Fruit fly (Drosophila melanogaster): Measurements from ENCODE around the gene Edc3.
A peak's percentile ranks its signal among the peaks of the same experiment; 100 is the strongest.

The Edc3 gene

dm6 chr3L:17513492-17513891, 16.2 kb downstream of the Edc3 start:
- no peak for TF ChIP-seq Mio (GFP tag; optimal IDR thresholded peaks at IDR 0.05)
- TF ChIP-seq Vsx2 (GFP tag; optimal IDR thresholded peaks at IDR 0.05; ENCODE audit: partially characterized antibody) = no peak
- no peak for TF ChIP-seq OdsH (GFP tag; optimal IDR thresholded peaks at IDR 0.05)
- TF ChIP-seq dl (GFP tag; optimal IDR thresholded peaks at IDR 0.05; ENCODE audit: insufficient read depth in 1 of 2, partially characterized antibody in 2 of 2) = no peak
- TF ChIP-seq brk (GFP tag; optimal IDR thresholded peaks at IDR 0.05) = no peak
- TF ChIP-seq rgr (GFP tag; optimal IDR thresholded peaks at IDR 0.05) = no peak

dm6 chr3L:17506830-17507229, 22.8 kb downstream of the Edc3 start:
- TF ChIP-seq Myc (optimal IDR thresholded peaks at IDR 0.05) (no peak), OdsH (GFP tag; optimal IDR thresholded peaks at IDR 0.05) (no peak), dsf (GFP tag; optimal IDR thresholded peaks at IDR 0.05; ENCODE audit: borderline replicate concordance) (no peak), Vsx2 (GFP tag; optimal IDR thresholded peaks at IDR 0.05; ENCODE audit: partially characterized antibody) (no peak), sv (GFP tag; optimal IDR thresholded peaks at IDR 0.05) (no peak), h (GFP tag; optimal IDR thresholded peaks at IDR 0.05) (peak; percentile 5), dmrt93B (GFP tag; optimal IDR thresholded peaks at IDR 0.05) (no peak), GATAd (GFP tag; optimal IDR thresholded peaks at IDR 0.05) (no peak), N (GFP tag; optimal IDR thresholded peaks at IDR 0.05) (no peak), foxo (GFP tag; optimal IDR thresholded peaks at IDR 0.05) (peak in 1 of 2 experiments; percentile 11), Mio (GFP tag; optimal IDR thresholded peaks at IDR 0.05) (no peak), rgr (GFP tag; optimal IDR thresholded peaks at IDR 0.05) (peak; percentile 38), Sp1 (GFP tag; optimal IDR thresholded peaks at IDR 0.05) (no peak), ey (GFP tag; optimal IDR thresholded peaks at IDR 0.05) (no peak), CG9705 (GFP tag; optimal IDR thresholded peaks at IDR 0.05) (no peak), HLH106 (tag; optimal IDR thresholded peaks at IDR 0.05) (peak; percentile 15)

- TF ChIP-seq psq (GFP tag; optimal IDR thresholded peaks at IDR 0.05) (peak; percentile 72), Sp1 (GFP tag; optimal IDR thresholded peaks at IDR 0.05) (peak; percentile 71), Mio (GFP tag; optimal IDR thresholded peaks at IDR 0.05) (no peak), rgr (GFP tag; optimal IDR thresholded peaks at IDR 0.05) (peak; percentile 67), fru (GFP tag; optimal IDR thresholded peaks at IDR 0.05) (peak; percentile 73), Rel (GFP tag; optimal IDR thresholded peaks at IDR 0.05) (no peak), Rel (tag; optimal IDR thresholded peaks at IDR 0.05) (peak; percentile 14), ey (GFP tag; optimal IDR thresholded peaks at IDR 0.05) (peak; percentile 77), Hr83 (GFP tag; optimal IDR thresholded peaks at IDR 0.05; ENCODE audit: poor library complexity, severe bottlenecking) (no peak), HLH106 (tag; optimal IDR thresholded peaks at IDR 0.05) (peak; percentile 69), N (GFP tag; optimal IDR thresholded peaks at IDR 0.05) (no peak), dmrt93B (GFP tag; optimal IDR thresholded peaks at IDR 0.05) (peak; percentile 31), br (GFP tag; optimal IDR thresholded peaks at IDR 0.05) (peak; percentile 54), OdsH (GFP tag; optimal IDR thresholded peaks at IDR 0.05) (peak; percentile 76), pan (optimal IDR thresholded peaks at IDR 0.05) (no peak), Hnf4 (GFP tag; optimal IDR thresholded peaks at IDR 0.05) (no peak), foxo (GFP tag; optimal IDR thresholded peaks at IDR 0.05) (peak in 1 of 2 experiments; percentile 81), h (GFP tag; optimal IDR thresholded peaks at IDR 0.05) (peak; percentile 79), dsf (GFP tag; optimal IDR thresholded peaks at IDR 0.05; ENCODE audit: borderline replicate concordance) (no peak), Dif (GFP tag; optimal IDR thresholded peaks at IDR 0.05; ENCODE audit: partially characterized antibody) (no peak)
Observed at dm6 chr3L:17506005-17506760, 23.5 kb downstream of the Edc3 start.

DNA sequence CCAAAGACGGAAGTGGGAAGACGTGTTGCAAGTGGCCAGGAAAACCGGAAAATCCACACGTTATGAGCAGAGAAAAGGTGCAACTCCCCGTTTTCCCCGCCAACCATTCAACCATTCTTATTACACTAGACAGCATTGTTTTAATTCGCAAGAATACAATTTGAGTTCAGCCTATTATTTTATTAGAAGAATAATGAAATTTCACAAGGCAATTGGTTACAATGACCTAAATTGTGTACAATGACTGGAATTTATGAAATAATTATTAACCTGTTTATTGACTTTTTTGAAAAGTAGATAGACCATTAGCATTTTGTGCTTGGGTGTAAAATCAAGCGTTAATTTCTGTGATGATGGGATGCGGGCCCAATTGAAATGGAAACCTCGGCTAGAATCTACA, 25.1 kb downstream of the Edc3 start:
- TF ChIP-seq Dif (GFP tag; optimal IDR thresholded peaks at IDR 0.05; ENCODE audit: partially characterized antibody) (no peak), tai (GFP tag; optimal IDR thresholded peaks at IDR 0.05) (no peak), Jra (GFP tag; optimal IDR thresholded peaks at IDR 0.05) (no peak), rgr (GFP tag; optimal IDR thresholded peaks at IDR 0.05) (no peak), lola (GFP tag; optimal IDR thresholded peaks at IDR 0.05) (no peak), Mio (GFP tag; optimal IDR thresholded peaks at IDR 0.05) (no peak), Dfd (GFP tag; optimal IDR thresholded peaks at IDR 0.05) (no peak), Vsx2 (GFP tag; optimal IDR thresholded peaks at IDR 0.05; ENCODE audit: partially characterized antibody) (no peak), Hr78 (GFP tag; optimal IDR thresholded peaks at IDR 0.05) (no peak), HLH106 (tag; optimal IDR thresholded peaks at IDR 0.05) (no peak), sage (GFP tag; optimal IDR thresholded peaks at IDR 0.05) (no peak), OdsH (GFP tag; optimal IDR thresholded peaks at IDR 0.05) (no peak), fru (GFP tag; optimal IDR thresholded peaks at IDR 0.05) (no peak), Hr83 (GFP tag; optimal IDR thresholded peaks at IDR 0.05; ENCODE audit: poor library complexity, severe bottlenecking) (no peak), Sp1 (GFP tag; optimal IDR thresholded peaks at IDR 0.05) (no peak), GATAd (GFP tag; optimal IDR thresholded peaks at IDR 0.05) (no peak)

Data from whole organism, wandering third instar larva.